Worm (Caenorhabditis elegans): ENCODE measurements around the gene irld-2.

DNA sequence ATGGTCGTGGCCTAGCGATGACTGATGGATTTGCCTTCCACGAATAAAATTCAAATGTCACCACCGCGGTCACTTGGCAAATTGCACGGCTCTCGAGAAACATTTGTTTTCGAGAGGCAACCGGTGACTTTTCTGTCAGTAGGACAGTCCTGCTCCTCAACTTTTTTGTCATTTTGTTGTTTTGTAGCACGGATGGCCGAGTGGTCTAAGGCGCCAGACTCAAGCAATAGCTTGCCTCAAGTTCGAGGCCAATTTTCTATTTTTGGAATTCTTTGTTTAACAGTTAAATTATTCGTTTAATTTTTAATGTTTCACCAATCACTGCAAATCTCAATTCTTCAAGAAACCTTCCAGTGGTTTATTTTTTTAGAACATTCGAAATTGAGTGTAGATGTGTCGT lies 49.4 kb upstream of the irld-2 start:
- TF ChIP-seq hmbx-1 (tag; optimal IDR thresholded peaks at IDR 0.05) (no peak), ama-1 (optimal IDR thresholded peaks at IDR 0.05) (no peak), flt-1 (GFP tag; IDR thresholded peaks at IDR 0.05) (no peak)
